Fruit fly (Drosophila melanogaster) S2 (cell line): ENCODE data around the gene Patsas.

Experiments
- CG8478 ChIP-seq: fragments of >200 bp; optimal IDR thresholded peaks from 2 replicates; lab custom pipeline; 2018
- CTCF ChIP-seq, 2 experiments: fragments of >200 bp; optimal IDR thresholded peaks; 2 replicates each; lab custom pipeline; 2018

The Patsas gene

DNA sequence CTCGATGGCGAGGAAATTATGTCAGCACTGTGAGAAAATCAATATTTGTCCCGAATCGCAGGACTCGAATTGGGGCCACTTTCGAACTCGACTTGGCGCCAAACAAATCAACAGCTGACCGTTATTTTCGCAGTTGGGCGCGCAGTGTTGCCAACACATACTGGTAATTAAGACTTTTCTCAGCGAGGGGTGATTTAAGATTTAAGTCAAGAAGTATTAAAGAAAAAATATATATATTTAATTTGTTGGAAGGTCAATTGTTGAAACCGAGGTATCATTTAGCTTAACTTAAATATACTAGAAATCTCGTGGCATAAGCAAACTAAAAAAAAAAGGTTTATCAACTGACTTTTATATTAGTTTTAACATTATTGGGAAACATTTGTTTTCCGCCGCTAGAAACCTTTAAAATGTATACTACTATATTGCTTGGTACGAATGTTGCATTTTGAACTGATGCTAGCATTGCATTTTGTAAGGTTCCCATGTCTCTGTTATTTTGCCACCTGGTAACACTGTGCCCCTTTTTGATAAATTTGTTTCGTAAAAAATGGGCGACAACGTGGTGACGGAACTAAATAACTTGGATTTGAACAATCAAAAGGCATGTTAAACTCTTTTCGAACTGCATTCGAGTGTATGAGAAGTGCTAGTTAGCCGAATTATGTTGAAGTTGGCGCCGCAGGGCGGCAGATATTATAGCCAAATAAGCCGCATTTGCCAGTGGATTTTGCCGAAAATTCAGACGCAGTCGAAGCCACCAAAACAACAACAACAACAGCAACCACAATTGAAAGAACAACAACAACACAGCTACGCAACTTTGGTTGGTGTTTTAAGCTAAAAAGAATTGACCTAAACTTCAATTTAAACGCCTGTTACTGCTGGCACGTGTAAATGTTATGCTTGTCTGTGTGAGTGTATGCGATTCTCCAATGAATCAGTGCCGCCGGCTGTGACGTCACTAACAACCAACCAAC is at the start of gene Patsas, which contains the start of gene ThrRS:
Patsas (minus strand) TSS at position 55 of the 980 bp plus-strand sequence.
ThrRS (plus strand) TSS at position 521 of the 980 bp plus-strand sequence.
- TF ChIP-seq CG8478 (lab: Kevin White, UChicago) (no peak), CTCF (optimal IDR thresholded peaks at IDR 0.05; lab: Kevin White, UChicago) (peak in 1 of 2 experiments; percentile 10)

DNA sequence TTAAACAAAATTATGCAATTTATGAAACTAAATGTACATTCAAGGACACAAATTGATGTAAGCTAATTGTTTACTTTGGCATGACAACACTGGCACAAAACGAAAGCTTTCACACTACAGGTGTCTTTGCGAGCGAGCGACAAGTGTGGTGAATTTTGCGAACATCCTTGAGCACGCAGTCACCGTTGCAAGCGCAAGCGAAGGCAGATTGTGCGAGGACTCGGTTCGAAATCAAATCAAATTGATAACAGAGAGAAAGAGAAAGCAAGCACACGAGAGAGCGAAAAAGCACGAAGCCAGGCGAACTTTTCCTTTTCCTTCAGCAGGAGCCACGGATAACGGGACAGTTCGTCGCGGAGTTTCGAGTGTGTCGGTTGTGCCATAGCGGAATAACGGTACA is 39.4 kb upstream of the Patsas start, which contains the start of gene CG31760:
CG31760 (plus strand) TSS at position 342 of the 400 bp plus-strand sequence.
- no peak for TF ChIP-seq CTCF (optimal IDR thresholded peaks at IDR 0.05; lab: Kevin White, UChicago)
- TF ChIP-seq CG8478 (lab: Kevin White, UChicago) = no peak

DNA sequence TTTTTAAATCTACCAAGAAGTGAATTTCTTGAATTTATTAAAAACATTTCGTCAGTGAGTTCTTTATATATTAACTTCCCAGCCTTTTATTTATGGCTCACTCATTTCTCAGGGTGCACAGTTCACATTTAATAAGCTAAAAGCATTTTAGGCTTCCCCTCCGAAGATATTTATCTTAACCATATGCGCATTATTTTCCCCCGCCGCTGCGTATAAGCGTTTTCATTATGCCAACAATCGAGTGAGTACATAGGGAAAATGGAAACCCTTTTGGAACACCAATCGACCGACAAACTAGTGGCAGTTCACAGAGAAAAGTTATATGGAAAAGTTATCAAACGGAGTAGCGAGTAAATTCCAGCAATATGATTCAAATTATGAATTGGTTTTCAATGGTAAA is 34.6 kb upstream of the Patsas start, which contains the start of gene Gr33a:
Gr33a (plus strand) TSS at position 301 of the 400 bp plus-strand sequence.
- TF ChIP-seq CTCF (optimal IDR thresholded peaks at IDR 0.05; lab: Kevin White, UChicago) (no peak), CG8478 (lab: Kevin White, UChicago) (no peak)

DNA sequence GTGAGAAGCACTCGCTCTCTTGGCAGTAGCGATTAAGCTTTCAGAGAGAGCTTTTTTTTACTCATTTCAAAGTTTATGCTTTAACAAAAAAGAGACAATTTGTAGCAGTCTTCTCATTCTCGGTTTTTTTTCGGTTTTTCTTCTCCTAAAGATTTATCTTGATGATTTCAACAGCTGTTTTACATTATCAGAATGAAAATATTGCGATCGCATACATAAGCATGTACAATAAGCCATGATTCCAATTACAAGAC is 31.0 kb upstream of the Patsas start:
- TF ChIP-seq CTCF (optimal IDR thresholded peaks at IDR 0.05; lab: Kevin White, UChicago) (no peak), CG8478 (lab: Kevin White, UChicago) (no peak)

DNA sequence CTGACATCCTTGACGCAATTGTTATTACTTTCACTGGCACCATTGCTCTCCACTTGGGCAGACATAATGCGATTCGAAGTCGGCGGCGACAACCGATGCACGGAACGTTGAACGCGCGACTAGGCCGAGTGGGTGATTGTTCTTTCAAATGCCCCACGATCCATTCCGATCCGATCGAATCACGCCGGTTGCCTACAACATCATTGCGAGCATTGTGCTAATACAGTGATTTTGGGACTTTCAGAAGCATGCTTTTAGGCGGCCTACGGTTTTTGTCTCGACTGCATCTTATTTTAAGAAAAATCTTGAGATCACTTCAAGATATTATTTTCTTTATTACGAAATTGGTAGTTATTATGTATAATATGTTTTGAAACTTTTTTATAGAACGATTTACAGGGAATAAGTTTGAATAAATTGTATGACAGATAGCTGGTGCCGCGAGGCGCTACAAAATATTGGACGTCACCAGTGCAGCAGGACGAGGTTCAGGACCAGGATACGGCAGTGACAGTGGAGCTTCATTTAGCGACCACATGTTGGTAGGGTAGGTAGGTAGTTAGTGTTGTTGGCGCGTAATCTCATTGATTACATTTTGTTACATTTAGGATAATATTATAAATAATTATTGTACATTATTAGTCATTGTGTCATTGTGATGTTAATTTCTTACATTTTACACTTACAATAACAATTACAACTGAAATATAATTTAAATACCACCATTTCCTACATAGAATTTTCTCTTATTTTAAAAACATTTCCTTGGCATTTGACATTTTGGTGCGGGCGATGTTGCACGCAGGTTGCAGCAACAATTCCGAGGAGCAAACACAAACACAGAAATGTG is 30.4 kb upstream of the Patsas start, which contains the start of gene rho-6:
rho-6 (minus strand) TSS at position 137 of the 850 bp plus-strand sequence.
- TF ChIP-seq CG8478 (lab: Kevin White, UChicago) (no peak), CTCF (optimal IDR thresholded peaks at IDR 0.05; lab: Kevin White, UChicago) (no peak)

DNA sequence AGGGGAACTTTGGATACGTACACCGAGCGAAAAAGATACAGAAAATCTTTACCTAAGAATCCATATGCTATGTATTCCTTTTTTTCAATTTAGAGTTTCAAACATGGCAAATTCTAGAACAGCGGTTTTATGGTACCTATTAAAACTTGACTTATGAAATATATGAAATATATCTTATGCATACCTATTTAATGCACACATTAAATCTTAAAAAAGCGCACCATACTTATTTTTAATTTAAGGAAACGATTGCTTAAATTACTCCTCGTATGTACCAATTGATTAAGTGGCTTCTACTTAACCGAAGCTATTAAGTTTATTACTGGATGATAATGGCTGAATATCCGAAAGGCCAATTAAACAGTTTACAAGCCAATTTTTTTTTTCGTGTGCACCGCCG is 16.9 kb upstream of the Patsas start:
- TF ChIP-seq CG8478 (lab: Kevin White, UChicago) (no peak), CTCF (optimal IDR thresholded peaks at IDR 0.05; lab: Kevin White, UChicago) (no peak)

DNA sequence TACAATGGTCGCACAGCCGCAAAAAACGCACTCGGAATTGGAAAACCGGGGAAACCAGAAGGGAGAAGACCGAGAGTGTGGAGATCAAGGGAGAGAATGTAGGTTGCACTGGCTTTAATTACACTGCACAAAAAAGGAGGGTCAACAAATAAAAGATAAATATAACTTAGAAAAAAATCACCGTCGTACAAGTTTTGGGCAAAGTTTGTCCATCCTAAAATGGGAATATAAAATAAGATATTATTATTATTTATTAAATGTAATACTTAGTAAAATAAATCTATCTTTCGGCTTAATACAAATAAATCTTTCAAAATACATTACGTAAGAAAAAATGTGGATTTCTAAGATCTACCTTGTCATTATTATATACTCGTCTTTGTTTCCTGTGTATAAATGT is 12.7 kb upstream of the Patsas start:
- no peak for TF ChIP-seq CG8478 (lab: Kevin White, UChicago)
- no peak for TF ChIP-seq CTCF (optimal IDR thresholded peaks at IDR 0.05; lab: Kevin White, UChicago)

DNA sequence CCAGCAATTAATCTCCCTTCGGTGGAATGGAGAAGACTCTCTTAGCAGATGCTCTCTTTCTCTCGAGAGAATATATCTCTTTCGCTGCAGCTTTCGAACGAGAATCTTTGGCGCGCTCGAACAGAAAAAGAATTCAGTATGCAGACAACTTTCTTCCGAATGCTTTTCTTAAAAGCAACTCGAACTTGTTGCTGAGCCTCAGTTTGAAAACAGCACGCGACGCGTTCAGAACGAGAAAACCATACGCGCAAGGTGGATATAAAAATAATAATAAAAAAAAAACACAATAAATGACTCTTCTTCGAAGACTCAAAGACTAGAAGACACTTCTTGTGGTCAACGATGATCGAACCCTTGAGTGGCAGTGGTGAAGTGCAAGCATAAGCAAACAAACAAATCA is 11.1 kb upstream of the Patsas start, which contains the start of gene CG17211:
CG17211 (plus strand) TSS at position 202 of the 400 bp plus-strand sequence.
- TF ChIP-seq CG8478 (lab: Kevin White, UChicago) = no peak
- TF ChIP-seq CTCF (optimal IDR thresholded peaks at IDR 0.05; lab: Kevin White, UChicago) = no peak

DNA sequence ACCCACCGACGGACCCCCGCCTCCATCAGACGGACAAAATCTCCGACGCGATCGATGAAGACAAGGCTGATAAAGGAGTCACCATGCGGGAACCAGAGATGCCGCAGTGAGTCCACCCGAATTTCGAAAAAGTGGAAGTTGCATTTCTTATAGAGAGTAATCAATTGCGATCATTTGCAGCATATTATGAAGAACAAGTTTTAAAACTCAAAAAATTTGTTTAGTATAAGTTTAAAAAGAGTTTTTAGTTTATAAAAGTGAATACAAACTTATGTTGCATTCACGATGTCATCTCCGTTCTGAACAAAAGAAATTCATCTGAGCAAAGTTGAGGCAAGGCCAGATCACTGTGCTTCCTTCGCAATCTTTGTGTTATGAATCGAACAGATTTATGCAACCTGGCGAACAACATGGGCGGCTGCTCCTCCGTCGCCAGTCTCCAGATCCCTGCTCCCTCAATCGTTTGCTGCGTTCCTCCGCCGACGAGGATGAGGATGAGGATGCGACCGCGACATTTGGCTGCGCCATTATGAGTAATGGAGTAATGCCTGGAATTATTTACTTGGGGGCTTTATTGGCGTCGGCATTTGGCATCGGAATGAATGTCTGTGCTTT is 10.0 kb upstream of the Patsas start:
- TF ChIP-seq CTCF (optimal IDR thresholded peaks at IDR 0.05; lab: Kevin White, UChicago) = no peak
- TF ChIP-seq CG8478 (lab: Kevin White, UChicago) = no peak

DNA sequence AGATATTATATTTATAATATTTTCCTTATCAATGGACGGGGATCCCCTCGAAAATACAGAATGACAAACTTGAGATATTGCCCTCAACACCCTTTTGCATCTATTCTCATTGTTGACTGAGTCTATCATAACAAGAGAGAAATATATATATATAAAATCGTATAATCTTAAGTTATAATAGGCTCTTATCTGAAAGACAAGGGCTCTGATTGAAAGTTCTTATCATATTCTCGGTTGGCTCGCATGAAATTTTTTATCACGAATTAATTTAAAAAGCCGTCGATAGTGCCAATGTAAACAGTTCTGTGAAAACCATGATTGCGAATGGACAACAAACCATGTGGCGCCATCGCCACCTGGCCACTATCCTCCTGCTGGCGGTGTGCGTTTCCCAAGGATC is 7.7 kb upstream of the Patsas start, which contains the start of gene Phae2:
Phae2 (plus strand) TSS at position 301 of the 400 bp plus-strand sequence.
- TF ChIP-seq CTCF (optimal IDR thresholded peaks at IDR 0.05; lab: Kevin White, UChicago) = no peak

DNA sequence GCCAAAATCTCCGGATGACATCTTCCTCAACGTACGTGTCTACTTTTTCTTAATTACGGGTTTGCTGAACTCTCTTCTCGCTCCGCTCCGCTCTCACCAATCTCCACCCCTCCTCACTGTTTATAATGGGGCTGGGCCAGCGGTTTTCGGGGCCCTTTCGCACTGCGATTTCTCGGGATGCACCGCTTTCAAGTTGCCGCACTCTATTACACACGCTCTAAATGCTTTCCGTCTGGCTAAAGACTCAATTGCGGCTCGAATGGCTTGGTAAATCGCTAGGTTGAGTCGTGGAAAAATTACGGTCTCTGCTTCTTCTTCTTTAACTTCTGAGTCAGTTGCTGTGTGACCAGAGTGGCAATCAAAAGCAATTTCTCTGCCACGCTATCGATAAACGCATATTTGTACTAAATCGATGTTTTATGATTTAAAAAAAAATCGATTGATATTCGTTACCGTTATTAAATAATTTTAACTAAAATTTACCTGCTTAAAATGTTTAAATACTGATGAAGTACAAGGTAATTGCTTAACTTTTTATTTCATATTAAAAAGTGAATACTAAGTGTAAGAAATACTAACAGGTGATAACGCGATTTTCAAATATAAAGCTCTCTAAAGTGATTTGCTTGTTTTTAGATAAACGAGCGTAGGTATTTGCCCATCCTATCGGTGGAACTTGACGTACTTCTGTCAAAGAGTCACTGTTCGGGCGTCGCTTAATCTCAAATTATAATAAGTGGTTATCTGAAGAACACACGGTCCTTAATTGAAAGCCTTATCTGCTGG is 5.9 kb upstream of the Patsas start, which contains the start of the genes Rab6 and Phae1:
Rab6 (minus strand) TSS at position 338 of the 786 bp plus-strand sequence.
Phae1 (plus strand) TSS at position 639 of the 786 bp plus-strand sequence.
- peak in 1 of 2 experiments; percentile 4 for TF ChIP-seq CTCF (optimal IDR thresholded peaks at IDR 0.05; lab: Kevin White, UChicago)
- TF ChIP-seq CG8478 (lab: Kevin White, UChicago) = no peak

DNA sequence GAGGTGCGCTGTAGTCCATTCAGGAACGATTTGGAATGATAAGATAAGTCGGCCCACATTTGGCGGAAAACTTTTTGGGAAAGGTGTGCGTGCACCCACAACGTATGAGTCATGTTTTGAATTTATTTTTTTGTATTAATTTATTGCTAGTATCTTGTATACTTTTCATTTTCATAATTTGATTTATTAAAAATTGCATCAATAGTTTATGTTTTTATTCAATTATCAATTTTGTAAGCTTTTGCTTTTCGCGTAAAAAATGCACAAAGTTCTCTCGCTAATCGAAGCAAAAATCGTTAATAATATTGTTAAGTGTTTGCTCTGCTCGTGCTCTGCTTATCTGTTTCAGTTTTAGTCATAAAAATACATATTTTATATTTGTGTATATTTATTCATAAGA is 4.0 kb upstream of the Patsas start:
- TF ChIP-seq CG8478 (lab: Kevin White, UChicago) (no peak), CTCF (optimal IDR thresholded peaks at IDR 0.05; lab: Kevin White, UChicago) (no peak)

DNA sequence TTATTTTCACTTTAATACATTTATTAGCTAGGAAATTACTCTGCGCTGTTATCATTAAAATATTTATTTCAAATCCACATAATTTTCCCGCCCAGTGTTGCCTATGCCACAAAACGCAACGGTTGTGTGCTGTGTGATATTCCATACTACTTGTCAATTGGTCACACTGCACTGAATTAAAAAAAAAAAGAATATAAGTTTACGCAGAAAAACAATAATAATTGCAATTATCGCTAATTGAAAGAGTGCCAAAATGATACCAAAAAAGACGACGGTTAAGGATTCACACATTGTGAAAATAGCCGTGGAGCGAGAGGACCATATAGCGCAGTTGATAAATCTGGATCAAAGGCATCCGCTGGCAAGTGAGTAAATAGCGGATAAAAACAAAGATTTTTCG is 5.4 kb downstream of the Patsas start, which contains the start of gene Ced-12:
Ced-12 (plus strand) TSS at position 141 of the 400 bp plus-strand sequence.
- no peak for TF ChIP-seq CTCF (optimal IDR thresholded peaks at IDR 0.05; lab: Kevin White, UChicago)
- TF ChIP-seq CG8478 (lab: Kevin White, UChicago) = no peak
